Worm (Caenorhabditis elegans) whole organism, L1 larva: ENCODE measurements around the gene timm-17B.2.

Experiments
- alr-1 ChIP-seq: fragments of 200-800 bp; sonication (Bioruptor generic); optimal IDR thresholded peaks from 2 replicates; lab custom pipeline; 2018; ENCODE audit warnings: borderline replicate concordance, mild to moderate bottlenecking, missing genetic modification characterization, missing compliant biosample characterization
- ama-1 ChIP-seq: fragments of 150-350 bp; optimal IDR thresholded peaks from 2 replicates; lab custom pipeline; 2014
- blmp-1 ChIP-seq: fragments of 150-350 bp; optimal IDR thresholded peaks from 2 replicates; lab custom pipeline; 2014; ENCODE audit warnings: missing biosample characterization, missing genetic modification characterization
- efl-3 ChIP-seq: fragments of 200-800 bp; sonication (Bioruptor generic); optimal IDR thresholded peaks from 2 replicates; lab custom pipeline; 2018; ENCODE audit warnings: mild to moderate bottlenecking, missing genetic modification characterization, missing compliant biosample characterization
- jun-1 ChIP-seq: fragments of 150-350 bp; optimal IDR thresholded peaks from 2 replicates; lab custom pipeline; 2014; ENCODE audit warnings: missing biosample characterization, missing genetic modification reagents, missing genetic modification characterization
- nhr-28 ChIP-seq: fragments of 150-350 bp; optimal IDR thresholded peaks from 2 replicates; lab custom pipeline; 2014; ENCODE audit warnings: missing biosample characterization, missing genetic modification characterization
- nhr-85 ChIP-seq: sonication (generic microtip); peaks from one replicate; lab custom pipeline; 2016; ENCODE audit warnings: missing genetic modification characterization, inconsistent platforms, missing compliant biosample characterization
- rnt-1 ChIP-seq: sonication (generic microtip); optimal IDR thresholded peaks from 2 replicates; lab custom pipeline; 2016; ENCODE audit warnings: mild to moderate bottlenecking, missing genetic modification characterization, moderate library complexity, missing compliant biosample characterization
- snpc-4 ChIP-seq: fragments of 150-350 bp; optimal IDR thresholded peaks from 2 replicates; lab custom pipeline; 2014; ENCODE audit warnings: missing biosample characterization, missing genetic modification characterization
- snu-23 ChIP-seq: sonication (generic microtip); optimal IDR thresholded peaks from 2 replicates; lab custom pipeline; 2016; ENCODE audit warnings: missing genetic modification characterization, missing compliant biosample characterization
- sptf-1 ChIP-seq: fragments of 150-350 bp; optimal IDR thresholded peaks from 2 replicates; lab custom pipeline; 2014; ENCODE audit warnings: missing biosample characterization, missing genetic modification characterization
- unc-130 ChIP-seq: fragments of 150-350 bp; optimal IDR thresholded peaks from 2 replicates; lab custom pipeline; 2017; ENCODE audit warnings: missing biosample characterization, missing genetic modification characterization, inconsistent platforms
- unc-62 ChIP-seq: fragments of 150-350 bp; optimal IDR thresholded peaks from 2 replicates; lab custom pipeline; 2014; ENCODE audit warnings: missing biosample characterization, missing genetic modification reagents, missing genetic modification characterization
- ztf-11 ChIP-seq, 2 experiments: sonication (generic microtip); optimal IDR thresholded peaks; 2 replicates each; lab custom pipeline; 2016 to 2017; ENCODE audit warnings: missing genetic modification characterization in 2 of 2, missing biosample characterization in 1 of 2, missing compliant biosample characterization in 1 of 2

DNA sequence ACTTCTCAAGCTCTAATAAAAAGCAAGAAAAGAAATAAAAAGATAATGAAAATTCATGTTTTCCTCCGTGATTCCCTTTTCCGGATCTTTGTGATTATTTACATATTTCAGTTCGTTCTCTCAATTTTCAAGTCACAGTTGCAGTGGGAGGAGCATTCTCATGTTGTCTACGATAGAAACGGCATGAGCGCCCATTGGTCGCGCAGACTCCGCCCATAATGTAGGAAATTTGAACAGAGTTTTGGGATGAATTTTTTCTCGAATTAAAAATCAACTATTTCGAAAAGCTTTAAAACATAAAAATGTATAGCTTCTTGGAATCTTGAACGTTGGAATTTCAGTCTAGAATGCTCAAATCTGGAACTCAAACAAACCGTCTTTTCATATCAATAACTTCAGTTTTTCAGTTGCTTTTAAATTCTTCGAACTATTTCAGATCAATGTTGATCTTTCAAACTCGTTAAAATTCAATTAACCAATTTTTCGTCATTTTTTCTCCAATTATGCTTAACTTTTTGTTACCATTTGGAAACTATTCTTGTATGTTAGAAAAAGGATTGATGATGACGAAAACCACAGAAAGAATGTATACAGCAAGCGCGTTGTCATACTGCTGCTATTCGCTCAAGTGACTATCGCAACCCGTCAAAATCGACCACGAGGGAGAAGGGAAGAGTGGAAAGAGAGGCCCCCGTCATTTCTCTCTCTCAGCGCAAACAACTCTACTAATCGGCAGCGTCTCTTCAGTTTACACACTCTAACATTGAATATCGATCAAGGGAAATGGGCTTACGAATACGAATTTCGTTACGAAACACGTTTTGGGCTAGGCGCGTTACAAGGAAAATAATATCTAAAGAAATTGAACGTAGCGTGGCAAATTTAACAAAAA is 35.4 kb downstream of the timm-17B.2 start:
- TF ChIP-seq efl-3 (GFP tag; lab: Kevin White, UChicago) (no peak), unc-130 (tag; lab: Kevin White, UChicago) (peak; percentile 53), snu-23 (GFP tag; lab: Kevin White, UChicago) (peak; percentile 82), ama-1 (peak; percentile 98), rnt-1 (tag; lab: Kevin White, UChicago) (peak; percentile 82), blmp-1 (peak; percentile 82), nhr-85 (tag; lab: Kevin White, UChicago) (peak; percentile 88), snpc-4 (peak; percentile 77), unc-62 (no peak), sptf-1 (tag; lab: Kevin White, UChicago) (no peak), alr-1 (no peak), ztf-11 (tag; optimal IDR thresholded peaks at IDR 0.05; lab: Kevin White, UChicago) (no peak), jun-1 (peak; percentile 59), nhr-28 (tag; lab: Kevin White, UChicago) (no peak)
